Worm (Caenorhabditis elegans) whole organism, L4 larva: ENCODE data around the gene ell-1.

Experiments used
- F26F4.8 ChIP-seq: fragments of 200-800 bp; sonication (Bioruptor generic); conservative IDR thresholded peaks from 2 replicates; pipeline ENCODE4 v1.3.6; 2022; ENCODE audit warnings: missing genetic modification characterization, missing compliant biosample characterization
- F37D6.2 ChIP-seq: sonication (generic microtip); optimal IDR thresholded peaks from 2 replicates; lab custom pipeline; 2016; ENCODE audit warnings: mild to moderate bottlenecking, missing genetic modification characterization, missing compliant biosample characterization
- F49E8.2 ChIP-seq: sonication (generic microtip); optimal IDR thresholded peaks from 2 replicates; lab custom pipeline; 2016; ENCODE audit warnings: missing compliant biosample characterization, mild to moderate bottlenecking, missing genetic modification characterization, borderline replicate concordance
- T26A8.4 ChIP-seq: fragments of 200-800 bp; sonication (Bioruptor generic); IDR thresholded peaks from 2 replicates; pipeline ENCODE4 v1.3.6; 2022; ENCODE audit warnings: missing genetic modification characterization, missing compliant biosample characterization
- Y105C5A.15 ChIP-seq: fragments of 200-800 bp; sonication (Bioruptor generic); IDR thresholded peaks from 2 replicates; pipeline ENCODE4 v1.3.6; 2022; ENCODE audit warnings: missing genetic modification characterization, missing compliant biosample characterization
- Y48G9A.11 ChIP-seq: fragments of 200-800 bp; sonication (Bioruptor generic); IDR thresholded peaks from 2 replicates; pipeline ENCODE4 v1.3.6; 2022; ENCODE audit warnings: missing genetic modification reagents, missing genetic modification characterization, missing compliant biosample characterization
- Y5F2A.4 ChIP-seq: fragments of 200-800 bp; sonication (Bioruptor generic); optimal IDR thresholded peaks from 2 replicates; lab custom pipeline; 2018; ENCODE audit warnings: mild to moderate bottlenecking, missing genetic modification characterization, missing compliant biosample characterization
- Y75B8A.6 ChIP-seq: fragments of 200-800 bp; sonication (Bioruptor generic); IDR thresholded peaks from 2 replicates; pipeline ENCODE4 v1.3.6; 2022; ENCODE audit warnings: missing genetic modification reagents, missing genetic modification characterization, missing compliant biosample characterization
- ZK337.2 ChIP-seq: fragments of 200-800 bp; sonication (Bioruptor generic); IDR thresholded peaks from 2 replicates; pipeline ENCODE4 v1.3.6; 2022; ENCODE audit warnings: missing genetic modification reagents, missing genetic modification characterization, missing compliant biosample characterization
- ZK546.5 ChIP-seq, 2 experiments: sonication (generic microtip); optimal IDR thresholded peaks; 2 replicates each; lab custom pipeline; 2017; ENCODE audit warnings: missing biosample characterization in 2 of 2, missing genetic modification characterization in 2 of 2
- aly-2 ChIP-seq: sonication (generic microtip); optimal IDR thresholded peaks from 2 replicates; lab custom pipeline; 2018; ENCODE audit warnings: missing biosample characterization, missing genetic modification characterization
- ceh-28 ChIP-seq: fragments of 150-350 bp; optimal IDR thresholded peaks from 2 replicates; lab custom pipeline; 2014; ENCODE audit warnings: missing biosample characterization, missing genetic modification reagents, missing genetic modification characterization
- ceh-32 ChIP-seq: sonication (generic microtip); optimal IDR thresholded peaks from 2 replicates; lab custom pipeline; 2016; ENCODE audit warnings: mild to moderate bottlenecking, missing genetic modification characterization, missing compliant biosample characterization; ENCODE audit not compliant: poor library complexity
- ceh-44 ChIP-seq: fragments of 200-800 bp; sonication (Bioruptor generic); IDR thresholded peaks from 2 replicates; pipeline ENCODE4 v1.3.6; 2022; ENCODE audit warnings: missing genetic modification reagents, missing genetic modification characterization, missing compliant biosample characterization
- ceh-62 ChIP-seq: sonication (generic microtip); optimal IDR thresholded peaks from 2 replicates; lab custom pipeline; 2017; ENCODE audit warnings: missing biosample characterization, missing genetic modification characterization
- daf-19 ChIP-seq: fragments of 200-800 bp; sonication (Bioruptor generic); conservative IDR thresholded peaks from 2 replicates; pipeline ENCODE4 v1.3.6; 2022; ENCODE audit warnings: missing genetic modification characterization, missing compliant biosample characterization
- daf-8 ChIP-seq: fragments of 200-800 bp; sonication (Bioruptor generic); IDR thresholded peaks from 2 replicates; pipeline ENCODE4 v1.3.6; 2022; ENCODE audit warnings: missing genetic modification characterization, missing compliant biosample characterization
- dmd-8 ChIP-seq: fragments of 200-800 bp; sonication (Bioruptor generic); IDR thresholded peaks from 2 replicates; pipeline ENCODE4 v1.3.6; 2022; ENCODE audit warnings: missing genetic modification characterization, missing compliant biosample characterization
- dve-1 ChIP-seq: sonication (generic microtip); optimal IDR thresholded peaks from 2 replicates; lab custom pipeline; 2017; ENCODE audit warnings: antibody characterized with exemption, mild to moderate bottlenecking, missing genetic modification characterization, missing compliant biosample characterization; ENCODE audit not compliant: insufficient read depth
- egl-43 ChIP-seq: fragments of 200-800 bp; sonication (Bioruptor generic); IDR thresholded peaks from 2 replicates; pipeline ENCODE4 v1.3.6; 2022; ENCODE audit warnings: missing genetic modification reagents, missing genetic modification characterization, missing compliant biosample characterization
- gei-8 ChIP-seq: fragments of 200-800 bp; sonication (Bioruptor generic); optimal IDR thresholded peaks from 2 replicates; lab custom pipeline; 2018; ENCODE audit warnings: mild to moderate bottlenecking, missing genetic modification characterization, missing compliant biosample characterization
- hif-1 ChIP-seq, 2 experiments: sonication (generic microtip); optimal IDR thresholded peaks; 2 replicates each; lab custom pipeline; 2016 to 2017; ENCODE audit warnings: missing compliant biosample characterization in 2 of 2, missing genetic modification characterization in 2 of 2, missing genetic modification reagents in 2 of 2, missing genotype in 2 of 2, mild to moderate bottlenecking in 1 of 2
- hmg-1.1 ChIP-seq: fragments of 200-800 bp; sonication (Bioruptor generic); IDR thresholded peaks from 2 replicates; pipeline ENCODE4 v1.3.6; 2022; ENCODE audit warnings: missing genetic modification reagents, missing genetic modification characterization, missing compliant biosample characterization
- lin-15B ChIP-seq: fragments of 150-350 bp; sonication (generic microtip); optimal IDR thresholded peaks from 3 replicates; lab custom pipeline; 2014; ENCODE audit warnings: missing biosample characterization, missing genetic modification characterization
- lin-38 ChIP-seq: fragments of 200-800 bp; sonication (Bioruptor generic); IDR thresholded peaks from 2 replicates; pipeline ENCODE4 v1.3.6; 2022; ENCODE audit warnings: missing genetic modification reagents, missing genetic modification characterization, missing compliant biosample characterization
- mep-1 ChIP-seq: fragments of 150-350 bp; sonication (generic microtip); optimal IDR thresholded peaks from 3 replicates; lab custom pipeline; 2014; ENCODE audit warnings: missing biosample characterization, missing genetic modification characterization
- mes-2 ChIP-seq: sonication (generic microtip); optimal IDR thresholded peaks from 2 replicates; lab custom pipeline; 2016; ENCODE audit warnings: missing genotype, mild to moderate bottlenecking, missing genetic modification characterization, missing compliant biosample characterization; ENCODE audit not compliant: poor library complexity, severe bottlenecking
- mxl-2 ChIP-seq: fragments of 200-800 bp; sonication (Bioruptor generic); conservative IDR thresholded peaks from 2 replicates; pipeline ENCODE4 v1.3.6; 2022; ENCODE audit warnings: missing genetic modification reagents, missing genetic modification characterization, missing compliant biosample characterization
- mxl-3 ChIP-seq: fragments of 200-800 bp; sonication (Bioruptor generic); optimal IDR thresholded peaks from 2 replicates; lab custom pipeline; 2018; ENCODE audit warnings: mild to moderate bottlenecking, missing genetic modification characterization, missing compliant biosample characterization
- nhr-10 ChIP-seq: fragments of 150-350 bp; optimal IDR thresholded peaks from 2 replicates; lab custom pipeline; 2014; ENCODE audit warnings: missing biosample characterization, missing genetic modification characterization
- nhr-102 ChIP-seq: sonication (generic microtip); optimal IDR thresholded peaks from 2 replicates; lab custom pipeline; 2016; ENCODE audit warnings: mild to moderate bottlenecking, missing genetic modification characterization, moderate library complexity, missing compliant biosample characterization
- nhr-28 ChIP-seq: fragments of 150-350 bp; optimal IDR thresholded peaks from 2 replicates; lab custom pipeline; 2014; ENCODE audit warnings: missing biosample characterization, missing genetic modification characterization
- nhr-48 ChIP-seq: sonication (generic microtip); optimal IDR thresholded peaks from 2 replicates; lab custom pipeline; 2016; ENCODE audit warnings: mild to moderate bottlenecking, missing genetic modification characterization, missing compliant biosample characterization
- nhr-77 ChIP-seq: fragments of 150-350 bp; optimal IDR thresholded peaks from 2 replicates; lab custom pipeline; 2014; ENCODE audit warnings: missing biosample characterization, missing genetic modification characterization
- php-3 ChIP-seq: fragments of 200-800 bp; sonication (Bioruptor generic); IDR thresholded peaks from 2 replicates; pipeline ENCODE4 v1.3.6; 2022; ENCODE audit warnings: missing genetic modification reagents, missing genetic modification characterization, missing compliant biosample characterization
- pqm-1 ChIP-seq: sonication (generic microtip); optimal IDR thresholded peaks from 2 replicates; lab custom pipeline; 2017; ENCODE audit warnings: missing biosample characterization, missing genetic modification characterization
- skn-1 ChIP-seq: fragments of 150-350 bp; optimal IDR thresholded peaks from 2 replicates; lab custom pipeline; 2014; ENCODE audit warnings: missing biosample characterization, missing genetic modification characterization
- snpc-4 ChIP-seq: fragments of 150-350 bp; optimal IDR thresholded peaks from 2 replicates; lab custom pipeline; 2014; ENCODE audit warnings: missing biosample characterization, missing genetic modification characterization
- spr-3 ChIP-seq: fragments of 200-800 bp; sonication (Bioruptor generic); optimal IDR thresholded peaks from 2 replicates; lab custom pipeline; 2018; ENCODE audit warnings: mild to moderate bottlenecking, missing genetic modification characterization, missing compliant biosample characterization
- tag-97 ChIP-seq: fragments of 200-800 bp; sonication (Bioruptor generic); IDR thresholded peaks from 2 replicates; pipeline ENCODE4 v1.3.6; 2022; ENCODE audit warnings: missing genetic modification characterization, missing compliant biosample characterization
- unc-39 ChIP-seq: sonication (generic microtip); optimal IDR thresholded peaks from 2 replicates; lab custom pipeline; 2017; ENCODE audit warnings: missing biosample characterization, missing genetic modification characterization
- unc-62 ChIP-seq, 3 experiments: fragments of 150-350 bp in 1 of 3; sonication (generic microtip); optimal IDR thresholded peaks in 2 of 3; peaks in 1 of 3; 1 replicate in 1 of 3; 2 replicates in 2 of 3; lab custom pipeline; 2014 to 2017; ENCODE audit warnings: missing biosample characterization in 3 of 3, missing genetic modification characterization in 3 of 3, missing genetic modification reagents in 3 of 3, missing genotype in 1 of 3
- zfp-2 ChIP-seq: sonication (generic microtip); optimal IDR thresholded peaks from 2 replicates; lab custom pipeline; 2016; ENCODE audit warnings: mild to moderate bottlenecking, missing genetic modification characterization, missing compliant biosample characterization
- zip-11 ChIP-seq: fragments of 200-800 bp; sonication (Bioruptor generic); IDR thresholded peaks from 2 replicates; pipeline ENCODE4 v1.3.6; 2022; ENCODE audit warnings: missing genetic modification characterization, missing compliant biosample characterization
- ztf-11 ChIP-seq: fragments of 150-350 bp; optimal IDR thresholded peaks from 2 replicates; lab custom pipeline; 2014; ENCODE audit warnings: missing biosample characterization, missing genetic modification characterization
- ztf-7 ChIP-seq: fragments of 150-350 bp; optimal IDR thresholded peaks from 2 replicates; lab custom pipeline; 2014; ENCODE audit warnings: missing biosample characterization, missing genetic modification characterization

ell-1 gene

DNA sequence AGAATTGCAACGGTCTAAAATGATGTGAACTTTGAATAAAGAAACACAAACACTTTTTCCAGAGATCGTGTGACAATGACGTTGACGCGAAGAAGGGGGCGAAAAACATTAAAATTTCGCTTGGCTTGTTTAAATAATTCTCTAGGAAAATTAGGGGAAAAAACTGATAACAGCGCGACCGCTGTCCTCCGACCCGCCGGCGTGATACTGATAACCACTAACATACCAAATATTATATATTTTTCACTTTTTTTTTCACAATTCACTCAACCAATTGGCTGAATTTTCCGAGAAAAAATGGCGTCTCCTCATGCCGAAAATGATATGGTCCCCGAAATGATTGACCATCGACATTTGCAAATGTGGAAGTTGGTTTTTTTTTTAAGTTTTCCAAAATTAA, 55.6 kb downstream of the ell-1 start (continued):
- TF ChIP-seq dve-1 (tag; lab: Kevin White, UChicago), result peak; percentile 61
- TF ChIP-seq nhr-102, result peak; percentile 47
- peak; percentile 62 for TF ChIP-seq lin-38 (GFP tag; lab: Robert Waterston, UW)
- peak; percentile 30 for TF ChIP-seq gei-8 (GFP tag; lab: Kevin White, UChicago)
- peak; percentile 3 for TF ChIP-seq nhr-48 (tag; lab: Kevin White, UChicago)
- TF ChIP-seq pqm-1 (tag; lab: Kevin White, UChicago), result peak; percentile 53
- TF ChIP-seq ceh-28, result no peak
- peak; percentile 53 for TF ChIP-seq T26A8.4 (GFP tag; lab: Robert Waterston, UW)
- no peak for TF ChIP-seq daf-19
- TF ChIP-seq ceh-44, result no peak
- no peak for TF ChIP-seq F26F4.8 (GFP tag; lab: Robert Waterston, UW)
- no peak for TF ChIP-seq spr-3 (GFP tag; lab: Kevin White, UChicago)
- TF ChIP-seq F37D6.2 (tag; lab: Kevin White, UChicago), result no peak
- TF ChIP-seq tag-97 (GFP tag; lab: Robert Waterston, UW), result no peak
- no peak for TF ChIP-seq ztf-11 (tag; lab: Kevin White, UChicago)
- TF ChIP-seq Y48G9A.11 (GFP tag; lab: Robert Waterston, UW), result peak; percentile 44; the same call in 1 of the 2 replicates
- no peak for TF ChIP-seq nhr-10 (tag; lab: Kevin White, UChicago)
- TF ChIP-seq aly-2 (tag; lab: Kevin White, UChicago), result no peak
- TF ChIP-seq ZK546.5 (tag; optimal IDR thresholded peaks at IDR 0.05; lab: Kevin White, UChicago), result no peak
- 0 out of 2 replicates have a peak, but pooled peaks have one; percentile 55 for TF ChIP-seq Y75B8A.6 (GFP tag; lab: Robert Waterston, UW)
- TF ChIP-seq mes-2 (tag; lab: Kevin White, UChicago), result peak; percentile 45
- no peak for TF ChIP-seq skn-1 (tag; lab: Kevin White, UChicago)
- no peak for TF ChIP-seq ZK337.2 (GFP tag; lab: Robert Waterston, UW)
- no peak for TF ChIP-seq ceh-62 (tag; lab: Kevin White, UChicago)
- no peak for TF ChIP-seq hmg-1.1 (GFP tag; lab: Robert Waterston, UW)

ce11 chrIV:4451576-4451975, 57.4 kb downstream of the ell-1 start, which contains the start of gene R08C7.1:
Gene R08C7.1, plus strand, starts transcription at chrIV:4451876.
- TF ChIP-seq T26A8.4 (GFP tag; lab: Robert Waterston, UW), result no peak; the same call in 1 of the 2 replicates
- TF ChIP-seq zip-11, result no peak
- TF ChIP-seq daf-8 (GFP tag; lab: Robert Waterston, UW), result no peak
- no peak for TF ChIP-seq ztf-11 (tag; lab: Kevin White, UChicago)
- no peak for TF ChIP-seq ceh-28
- no peak for TF ChIP-seq zfp-2
- no peak for TF ChIP-seq snpc-4 (tag; lab: Kevin White, UChicago)
- TF ChIP-seq nhr-77 (tag; lab: Kevin White, UChicago), result no peak
- no peak for TF ChIP-seq mep-1 (tag; lab: Kevin White, UChicago)
- no peak for TF ChIP-seq hif-1 (tag; optimal IDR thresholded peaks at IDR 0.05; lab: Kevin White, UChicago)
- TF ChIP-seq nhr-48 (tag; lab: Kevin White, UChicago), result no peak
- TF ChIP-seq F49E8.2 (tag; lab: Kevin White, UChicago), result no peak
- no peak for TF ChIP-seq F37D6.2 (tag; lab: Kevin White, UChicago)
- TF ChIP-seq dmd-8 (GFP tag; lab: Robert Waterston, UW), result no peak

DNA sequence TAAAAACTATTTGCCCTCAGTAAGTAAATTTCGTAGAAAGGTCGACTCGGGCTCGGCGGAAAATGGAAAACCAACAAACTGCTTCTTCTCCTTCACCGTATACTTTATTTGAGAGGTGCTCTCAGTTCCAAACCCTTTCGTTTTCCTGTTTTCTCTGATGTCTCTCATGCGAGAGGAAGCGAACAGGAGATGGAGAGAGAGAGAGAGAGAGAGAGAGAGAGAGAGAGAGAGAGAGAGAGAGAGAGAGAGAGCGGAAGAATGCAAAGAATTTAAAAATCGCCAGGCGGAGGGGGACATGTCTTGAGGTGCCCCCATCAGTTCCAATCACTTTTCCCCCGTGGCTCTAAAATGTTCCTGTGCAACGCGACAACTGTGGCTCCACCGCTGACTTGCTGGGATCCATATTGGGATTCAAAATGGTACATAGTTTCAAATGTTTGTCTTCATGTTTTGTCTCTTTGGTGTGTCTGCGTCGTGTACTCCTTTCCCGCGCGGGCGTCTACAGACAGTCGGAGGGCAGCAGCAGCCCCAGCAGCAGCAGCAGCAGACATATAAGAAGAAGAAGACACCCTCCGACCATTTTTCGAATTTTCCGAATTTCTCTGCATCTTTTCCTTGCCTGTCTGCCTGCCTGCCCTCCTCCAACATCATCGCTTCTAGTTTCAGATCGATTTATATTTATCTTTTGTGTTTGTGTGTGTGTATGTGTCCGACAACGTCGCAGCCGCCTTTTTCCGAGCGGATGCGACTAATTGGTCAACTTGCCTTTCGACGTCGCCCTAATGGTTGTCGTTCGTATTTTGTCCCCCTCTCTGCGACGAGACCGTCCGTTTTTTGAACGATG, 60.3 kb downstream of the ell-1 start, which contains the start of gene R08C7.11:
Gene R08C7.11, minus strand, starts transcription at position 608 of the 844 bp plus-strand sequence.
- TF ChIP-seq dmd-8 (GFP tag; lab: Robert Waterston, UW) (no peak), dve-1 (tag; lab: Kevin White, UChicago) (peak; percentile 21), ceh-44 (no peak), mxl-2 (no peak), egl-43 (no peak), unc-39 (tag; lab: Kevin White, UChicago) (no peak), php-3 (GFP tag; lab: Robert Waterston, UW) (no peak), Y5F2A.4 (GFP tag; lab: Kevin White, UChicago) (no peak), mxl-3 (GFP tag; lab: Kevin White, UChicago) (peak; percentile 40), ztf-7 (no peak), lin-15B (tag; lab: Kevin White, UChicago) (no peak), ZK546.5 (tag; optimal IDR thresholded peaks at IDR 0.05; lab: Kevin White, UChicago) (no peak), Y105C5A.15 (GFP tag; lab: Robert Waterston, UW) (no peak), unc-62 (GFP tag; optimal IDR thresholded peaks at IDR 0.05 in 1 of 2; lab: Kevin White, UChicago) (peak in 1 of 2 experiments; percentile 96), unc-62 (tag; optimal IDR thresholded peaks at IDR 0.05; lab: Kevin White, UChicago) (no peak), nhr-28 (peak; percentile 65), ceh-32 (tag; lab: Kevin White, UChicago) (no peak), ZK337.2 (GFP tag; lab: Robert Waterston, UW) (no peak)
